Fruit fly (Drosophila melanogaster): ENCODE data around the gene Dronc.

The Dronc gene

dm6 chr3L:9968267-9968721, at the start of gene Dronc, which contains the start of gene CG6685 (continued):
- TF ChIP-seq sna (GFP tag; IDR thresholded peaks at IDR 0.05; ENCODE audit: partially characterized antibody) (peak; percentile 36; the same call in 1 of the 2 replicates), gem (tag; optimal IDR thresholded peaks at IDR 0.05) (peak; percentile 21), E2f2 (GFP tag; IDR thresholded peaks at IDR 0.05) (peak; percentile 65; the same call in 1 of the 2 replicates), Lhr (GFP tag; optimal IDR thresholded peaks at IDR 0.05) (peak; percentile 87), CG13287 (GFP tag; IDR thresholded peaks at IDR 0.05; ENCODE audit: partially characterized antibody) (peak; percentile 61; the same call in 1 of the 2 replicates), BEAF-32 (GFP tag; optimal IDR thresholded peaks at IDR 0.05) (peak; percentile 46), CG9437 (GFP tag; optimal IDR thresholded peaks at IDR 0.05) (peak; percentile 1), Ets97D (GFP tag; optimal IDR thresholded peaks at IDR 0.05) (peak; percentile 90), phol (tag; optimal IDR thresholded peaks at IDR 0.05) (peak; percentile 94), ato (GFP tag; IDR thresholded peaks at IDR 0.05; ENCODE audit: partially characterized antibody) (peak; percentile 34; the same call in 1 of the 2 replicates), CG7928 (GFP tag; optimal IDR thresholded peaks at IDR 0.05) (peak; percentile 23), CTCF (GFP tag; optimal IDR thresholded peaks at IDR 0.05) (peak; percentile 37), slbo (GFP tag; IDR thresholded peaks at IDR 0.05) (no peak), unpg (GFP tag; optimal IDR thresholded peaks at IDR 0.05) (no peak), CG15269 (tag; optimal IDR thresholded peaks at IDR 0.05) (no peak), wek (GFP tag; optimal IDR thresholded peaks at IDR 0.05) (peak; percentile 9), MESR4 (GFP tag; optimal IDR thresholded peaks at IDR 0.05) (peak; percentile 57), tna (GFP tag; IDR thresholded peaks at IDR 0.05; ENCODE audit: partially characterized antibody) (no peak; the same call in 1 of the 2 replicates), CG17568 (GFP tag; optimal IDR thresholded peaks at IDR 0.05) (no peak), Dp (GFP tag; optimal IDR thresholded peaks at IDR 0.05) (peak; percentile 60), Ets65A (GFP tag) (peak; percentile 43), CG4360 (GFP tag; IDR thresholded peaks at IDR 0.05) (peak; percentile 46; the same call in 1 of the 2 replicates), CoRest (tag; optimal IDR thresholded peaks at IDR 0.05) (peak; percentile 65), CG12769 (tag; optimal IDR thresholded peaks at IDR 0.05) (peak; percentile 36), MBD-R2 (GFP tag; IDR thresholded peaks at IDR 0.05) (peak; percentile 96), Drgx (GFP tag; IDR thresholded peaks at IDR 0.05) (no peak), Side (GFP tag; optimal IDR thresholded peaks at IDR 0.05) (no peak), Sin3A (optimal IDR thresholded peaks at IDR 0.05) (peak; percentile 66), CG4617 (GFP tag; optimal IDR thresholded peaks at IDR 0.05; ENCODE audit: borderline replicate concordance) (peak; percentile 73), odd (GFP tag; optimal IDR thresholded peaks at IDR 0.05) (no peak), gfzf (GFP tag; optimal IDR thresholded peaks at IDR 0.05) (peak; percentile 99), CG8281 (tag; optimal IDR thresholded peaks at IDR 0.05) (peak; percentile 22), CG10147 (GFP tag; optimal IDR thresholded peaks at IDR 0.05) (peak; percentile 20), chinmo (GFP tag; IDR thresholded peaks at IDR 0.05; ENCODE audit: partially characterized antibody) (0 out of 4 replicates have a peak, but pooled peaks have one; percentile 25), CG16813 (GFP tag; IDR thresholded peaks at IDR 0.05; ENCODE audit: partially characterized antibody) (peak; percentile 42; the same call in 2 of the 3 replicates), CG2116 (GFP tag; optimal IDR thresholded peaks at IDR 0.05) (peak; percentile 45), CG34422 (GFP tag; IDR thresholded peaks at IDR 0.05) (peak; percentile 59; the same call in 1 of the 3 replicates), CG1603 (tag; optimal IDR thresholded peaks at IDR 0.05) (peak; percentile 91)

dm6 chr3L:9927169-9927568, 41.1 kb upstream of the Dronc start:
- no peak for TF ChIP-seq Chrac-16 (GFP tag; optimal IDR thresholded peaks at IDR 0.05)
- no peak for TF ChIP-seq CG5953 (GFP tag; IDR thresholded peaks at IDR 0.05)
- TF ChIP-seq da (GFP tag; optimal IDR thresholded peaks at IDR 0.05), result no peak
- TF ChIP-seq ewg (GFP tag; optimal IDR thresholded peaks at IDR 0.05), result peak; percentile 83
- no peak for TF ChIP-seq CG6689 (GFP tag; IDR thresholded peaks at IDR 0.05)
- TF ChIP-seq Dip3 (GFP tag; optimal IDR thresholded peaks at IDR 0.05), result no peak
- TF ChIP-seq ara (GFP tag; IDR thresholded peaks at IDR 0.05), result no peak
- TF ChIP-seq CG1792 (GFP tag; optimal IDR thresholded peaks at IDR 0.05), result no peak
- TF ChIP-seq tna (GFP tag; IDR thresholded peaks at IDR 0.05; ENCODE audit: partially characterized antibody), result no peak
- no peak for TF ChIP-seq salm (tag; optimal IDR thresholded peaks at IDR 0.05)
- TF ChIP-seq CG10321 (GFP tag; IDR thresholded peaks at IDR 0.05), result no peak
- TF ChIP-seq dmrt99B (tag; optimal IDR thresholded peaks at IDR 0.05), result no peak
- TF ChIP-seq tgo (GFP tag; IDR thresholded peaks at IDR 0.05), result no peak
- TF ChIP-seq GATAe (GFP tag; conservative IDR thresholded peaks at IDR 0.05), result no peak
- peak; percentile 92 for TF ChIP-seq CG5180 (GFP tag; optimal IDR thresholded peaks at IDR 0.05)
